Worm (Caenorhabditis elegans) whole organism, early embryonic: ENCODE data around the gene nhr-186.

Source experiments
- B0310.2 ChIP-seq: sonication (generic microtip); optimal IDR thresholded peaks from 2 replicates; lab custom pipeline; 2016; ENCODE audit warnings: mild to moderate bottlenecking, missing genetic modification characterization, missing compliant biosample characterization
- F13C5.2 ChIP-seq: sonication (generic microtip); optimal IDR thresholded peaks from 2 replicates; lab custom pipeline; 2017; ENCODE audit warnings: mild to moderate bottlenecking, missing genetic modification characterization, inconsistent platforms, missing compliant biosample characterization
- aly-1 ChIP-seq: sonication (generic microtip); optimal IDR thresholded peaks from 2 replicates; lab custom pipeline; 2016; ENCODE audit warnings: missing genetic modification characterization, missing compliant biosample characterization
- ama-1 ChIP-seq: fragments of 150-350 bp; optimal IDR thresholded peaks from 2 replicates; lab custom pipeline; 2014
- ceh-13 ChIP-seq: fragments of 200-800 bp; sonication (Bioruptor generic); optimal IDR thresholded peaks from 2 replicates; lab custom pipeline; 2018; ENCODE audit warnings: mild to moderate bottlenecking, missing genetic modification characterization, missing compliant biosample characterization
- ceh-36 ChIP-seq: sonication (generic microtip); optimal IDR thresholded peaks from 2 replicates; lab custom pipeline; 2016; ENCODE audit warnings: missing genetic modification characterization, inconsistent platforms, missing compliant biosample characterization
- ets-7 ChIP-seq: sonication (generic microtip); optimal IDR thresholded peaks from 2 replicates; lab custom pipeline; 2016; ENCODE audit warnings: missing genotype, missing genetic modification characterization, missing compliant biosample characterization
- flt-1 ChIP-seq: fragments of 200-800 bp; sonication (Bioruptor generic); IDR thresholded peaks from 2 replicates; pipeline ENCODE4 v1.3.6; 2022; ENCODE audit warnings: missing genetic modification characterization, missing compliant biosample characterization
- hmbx-1 ChIP-seq: sonication (generic microtip); optimal IDR thresholded peaks from 2 replicates; lab custom pipeline; 2016; ENCODE audit warnings: mild to moderate bottlenecking, missing genetic modification characterization, missing compliant biosample characterization
- hmg-4 ChIP-seq: fragments of 200-800 bp; sonication (Bioruptor generic); optimal IDR thresholded peaks from 2 replicates; lab custom pipeline; 2018; ENCODE audit warnings: mild to moderate bottlenecking, missing genetic modification characterization, missing compliant biosample characterization
- hnd-1 ChIP-seq: sonication (generic microtip); optimal IDR thresholded peaks from 2 replicates; lab custom pipeline; 2016; ENCODE audit warnings: missing genetic modification characterization, missing compliant biosample characterization
- pes-1 ChIP-seq: fragments of 200-800 bp; sonication (Bioruptor generic); IDR thresholded peaks from 2 replicates; pipeline ENCODE4 v1.3.6; 2022; ENCODE audit warnings: missing genetic modification reagents, missing genetic modification characterization, missing compliant biosample characterization
- scrt-1 ChIP-seq: fragments of 200-800 bp; sonication (Bioruptor generic); IDR thresholded peaks from 2 replicates; pipeline ENCODE4 v1.3.6; 2022; ENCODE audit warnings: missing genetic modification characterization, missing compliant biosample characterization
- sea-1 ChIP-seq: fragments of 200-800 bp; sonication (Bioruptor generic); conservative IDR thresholded peaks from 2 replicates; pipeline ENCODE4 v1.3.6; 2022; ENCODE audit warnings: missing genetic modification characterization, missing compliant biosample characterization
- tbx-11 ChIP-seq: fragments of 200-800 bp; sonication (Bioruptor generic); IDR thresholded peaks from 2 replicates; pipeline ENCODE4 v1.3.6; 2022; ENCODE audit warnings: missing genetic modification characterization, missing compliant biosample characterization
- tbx-37 ChIP-seq: fragments of 200-800 bp; sonication (Bioruptor generic); conservative IDR thresholded peaks from 2 replicates; pipeline ENCODE4 v1.3.6; 2022; ENCODE audit warnings: missing genetic modification reagents, missing genetic modification characterization, missing compliant biosample characterization
- tra-4 ChIP-seq: sonication (generic microtip); optimal IDR thresholded peaks from 2 replicates; lab custom pipeline; 2017; ENCODE audit warnings: missing genetic modification characterization, missing compliant biosample characterization

nhr-186 gene

DNA sequence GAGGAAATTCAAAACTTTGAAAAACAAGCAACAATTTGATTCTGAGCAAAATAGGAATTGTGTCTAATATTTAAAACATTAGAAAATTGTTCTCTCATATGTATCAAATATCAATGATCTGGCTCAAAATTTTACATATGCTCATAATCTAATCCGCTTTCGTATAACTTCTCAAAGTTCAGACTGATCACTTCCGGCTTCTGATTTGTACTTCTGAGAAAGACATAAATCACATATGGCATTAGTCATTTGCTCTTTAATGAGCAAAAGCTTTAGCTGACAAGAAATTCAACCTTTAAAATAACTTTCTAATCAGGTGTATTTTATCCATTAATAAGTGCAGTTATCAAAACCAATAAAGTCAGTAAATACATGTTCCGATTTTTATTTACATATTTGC is 1.2 kb upstream of the nhr-186 start:
- TF ChIP-seq hmbx-1 (tag; lab: Kevin White, UChicago), result no peak
- no peak for TF ChIP-seq B0310.2 (tag; lab: Kevin White, UChicago)
- TF ChIP-seq hnd-1 (tag; lab: Kevin White, UChicago), result no peak
- no peak for TF ChIP-seq ceh-13
- TF ChIP-seq sea-1, result no peak
- TF ChIP-seq hmg-4, result no peak
- no peak for TF ChIP-seq ama-1 (lab: Kevin White, UChicago)
- TF ChIP-seq scrt-1 (GFP tag; lab: Robert Waterston, UW), result no peak
- TF ChIP-seq ceh-36 (tag; lab: Kevin White, UChicago), result no peak
- no peak for TF ChIP-seq tbx-37
- no peak for TF ChIP-seq tra-4 (tag; lab: Kevin White, UChicago)
- no peak for TF ChIP-seq aly-1 (tag; lab: Kevin White, UChicago)
- no peak for TF ChIP-seq pes-1
- TF ChIP-seq tbx-11 (GFP tag; lab: Robert Waterston, UW), result no peak
- TF ChIP-seq ets-7 (tag; lab: Kevin White, UChicago), result no peak
- no peak for TF ChIP-seq flt-1 (GFP tag; lab: Robert Waterston, UW)

DNA sequence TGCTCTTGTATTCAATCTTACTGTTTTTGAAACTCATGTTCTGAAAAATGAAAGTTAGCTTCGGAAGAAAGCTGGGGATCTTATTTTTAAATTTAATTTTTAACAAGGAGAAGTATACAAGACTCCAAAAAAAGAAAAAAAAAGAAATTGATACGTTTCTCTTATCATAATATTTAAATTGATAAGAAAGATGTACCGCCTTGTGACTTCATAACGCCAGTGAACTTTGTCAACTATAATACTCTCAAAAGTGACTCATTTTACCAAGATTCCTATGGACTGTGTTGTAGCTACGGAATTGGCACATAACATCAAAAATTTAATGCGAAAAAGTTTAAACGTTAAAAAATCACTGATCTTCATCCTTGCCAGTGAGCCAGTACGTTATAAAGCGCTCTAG is 3.0 kb downstream of the nhr-186 start:
- TF ChIP-seq flt-1 (GFP tag; lab: Robert Waterston, UW) (no peak), sea-1 (no peak)

DNA sequence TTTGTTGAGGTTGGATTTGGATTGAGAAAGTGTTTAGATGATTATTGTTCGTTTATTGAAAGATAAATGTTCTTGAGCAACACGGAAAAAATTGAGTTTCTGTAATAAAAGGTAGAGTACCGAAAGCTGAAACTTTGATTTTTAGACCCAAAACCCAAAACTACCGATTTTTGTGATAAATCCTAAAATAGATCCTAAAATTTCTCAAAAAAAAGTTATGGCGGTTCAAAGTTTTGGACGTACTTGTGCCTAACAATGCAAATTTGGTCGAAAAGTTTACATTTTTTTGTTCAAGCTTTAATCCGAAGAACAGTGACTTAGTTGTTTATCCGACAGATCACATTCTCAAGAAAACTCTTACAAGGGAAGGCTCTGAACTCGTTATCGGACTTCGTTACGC is 7.5 kb downstream of the nhr-186 start, which contains the start of gene nhr-185:
TSS of gene nhr-185 (minus strand) at position 101 of the 400 bp plus-strand sequence.
- TF ChIP-seq hmg-4 (no peak), pes-1 (no peak), ama-1 (lab: Kevin White, UChicago) (no peak), scrt-1 (GFP tag; lab: Robert Waterston, UW) (no peak), tbx-11 (GFP tag; lab: Robert Waterston, UW) (no peak), flt-1 (GFP tag; lab: Robert Waterston, UW) (no peak), hmbx-1 (tag; lab: Kevin White, UChicago) (no peak), ets-7 (tag; lab: Kevin White, UChicago) (no peak), aly-1 (tag; lab: Kevin White, UChicago) (no peak)

DNA sequence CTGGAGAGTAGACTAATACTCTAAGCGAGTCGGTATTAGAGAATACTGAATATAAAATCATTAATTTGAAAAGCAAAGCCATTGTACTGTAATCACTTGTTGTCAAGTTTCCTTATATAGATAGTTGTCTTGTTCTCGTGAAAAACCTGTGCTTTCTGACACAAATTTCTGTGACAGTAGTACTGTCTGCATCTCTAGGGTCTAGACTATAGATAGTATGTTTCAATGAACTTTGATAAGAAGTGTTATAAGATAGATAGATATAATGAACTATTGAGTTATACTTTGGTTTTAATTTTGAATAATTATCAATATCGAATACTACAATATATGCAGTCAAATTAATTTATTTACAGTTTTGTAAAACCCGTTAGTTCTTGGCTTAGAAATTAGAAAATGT is 10.8 kb downstream of the nhr-186 start, which contains the start of gene ugt-32:
TSS of gene ugt-32 (minus strand) at position 82 of the 400 bp plus-strand sequence.
- no peak for TF ChIP-seq aly-1 (tag; lab: Kevin White, UChicago)
- no peak for TF ChIP-seq hmg-4
- TF ChIP-seq tbx-11 (GFP tag; lab: Robert Waterston, UW), result no peak
- TF ChIP-seq hnd-1 (tag; lab: Kevin White, UChicago), result no peak
- no peak for TF ChIP-seq tbx-37
- no peak for TF ChIP-seq B0310.2 (tag; lab: Kevin White, UChicago)
- no peak for TF ChIP-seq pes-1
- TF ChIP-seq sea-1, result no peak
- no peak for TF ChIP-seq ets-7 (tag; lab: Kevin White, UChicago)
- TF ChIP-seq tra-4 (tag; lab: Kevin White, UChicago), result no peak
- no peak for TF ChIP-seq hmbx-1 (tag; lab: Kevin White, UChicago)
- no peak for TF ChIP-seq flt-1 (GFP tag; lab: Robert Waterston, UW)
- no peak for TF ChIP-seq ama-1 (lab: Kevin White, UChicago)
- no peak for TF ChIP-seq F13C5.2 (tag; lab: Kevin White, UChicago)
- TF ChIP-seq scrt-1 (GFP tag; lab: Robert Waterston, UW), result no peak
- TF ChIP-seq ceh-13, result no peak
- TF ChIP-seq ceh-36 (tag; lab: Kevin White, UChicago), result no peak

DNA sequence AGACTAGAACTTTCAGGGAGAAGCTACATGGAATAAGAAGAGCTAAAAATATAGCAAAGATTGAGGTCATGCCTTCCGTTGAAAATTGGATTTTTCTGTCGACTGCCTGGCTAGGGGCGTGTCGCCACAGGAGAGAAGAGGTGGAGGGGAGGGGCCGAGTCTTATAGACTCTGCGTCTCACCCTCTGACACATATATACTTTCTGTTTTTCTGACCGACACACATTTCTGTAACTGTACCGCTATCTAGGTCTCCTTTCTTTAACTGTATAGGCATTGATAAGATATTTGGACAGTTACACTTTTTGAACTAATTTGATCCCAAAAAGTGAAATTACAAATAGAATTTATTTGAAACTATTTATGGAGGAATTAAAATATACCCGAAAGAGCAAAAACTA is 13.3 kb downstream of the nhr-186 start:
- TF ChIP-seq ets-7 (tag; lab: Kevin White, UChicago) (no peak), hmbx-1 (tag; lab: Kevin White, UChicago) (no peak), tbx-37 (no peak), aly-1 (tag; lab: Kevin White, UChicago) (no peak), F13C5.2 (tag; lab: Kevin White, UChicago) (no peak), scrt-1 (GFP tag; lab: Robert Waterston, UW) (no peak), sea-1 (no peak), tbx-11 (GFP tag; lab: Robert Waterston, UW) (no peak), B0310.2 (tag; lab: Kevin White, UChicago) (no peak), pes-1 (no peak), flt-1 (GFP tag; lab: Robert Waterston, UW) (no peak), hmg-4 (no peak), ceh-13 (no peak), hnd-1 (tag; lab: Kevin White, UChicago) (no peak), ceh-36 (tag; lab: Kevin White, UChicago) (no peak), ama-1 (lab: Kevin White, UChicago) (no peak), tra-4 (tag; lab: Kevin White, UChicago) (no peak)

DNA sequence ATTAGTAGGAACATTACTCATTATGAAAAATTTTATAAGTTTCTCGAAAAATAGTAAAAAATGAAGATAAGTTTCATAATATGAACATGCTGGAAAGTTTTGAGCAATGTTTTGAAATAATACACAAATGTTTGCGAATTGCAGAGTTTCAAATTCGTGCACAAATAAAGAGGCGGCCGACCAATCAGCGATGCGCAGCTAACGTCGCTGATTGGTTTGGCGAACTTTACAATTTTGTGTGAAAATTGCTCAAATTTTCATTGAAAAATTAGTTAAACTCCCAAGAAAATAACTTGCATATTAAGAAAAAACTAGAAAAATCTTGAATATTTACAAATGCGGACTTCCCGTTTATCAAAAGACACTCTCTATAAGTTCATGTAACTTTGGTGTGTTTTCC is 22.1 kb downstream of the nhr-186 start:
- TF ChIP-seq hmg-4, result no peak
- TF ChIP-seq scrt-1 (GFP tag; lab: Robert Waterston, UW), result no peak
- TF ChIP-seq aly-1 (tag; lab: Kevin White, UChicago), result no peak
- no peak for TF ChIP-seq ceh-36 (tag; lab: Kevin White, UChicago)
- TF ChIP-seq hmbx-1 (tag; lab: Kevin White, UChicago), result no peak
- no peak for TF ChIP-seq tra-4 (tag; lab: Kevin White, UChicago)
- no peak for TF ChIP-seq hnd-1 (tag; lab: Kevin White, UChicago)
- TF ChIP-seq flt-1 (GFP tag; lab: Robert Waterston, UW), result no peak
- no peak for TF ChIP-seq tbx-11 (GFP tag; lab: Robert Waterston, UW)
- no peak for TF ChIP-seq ets-7 (tag; lab: Kevin White, UChicago)

DNA sequence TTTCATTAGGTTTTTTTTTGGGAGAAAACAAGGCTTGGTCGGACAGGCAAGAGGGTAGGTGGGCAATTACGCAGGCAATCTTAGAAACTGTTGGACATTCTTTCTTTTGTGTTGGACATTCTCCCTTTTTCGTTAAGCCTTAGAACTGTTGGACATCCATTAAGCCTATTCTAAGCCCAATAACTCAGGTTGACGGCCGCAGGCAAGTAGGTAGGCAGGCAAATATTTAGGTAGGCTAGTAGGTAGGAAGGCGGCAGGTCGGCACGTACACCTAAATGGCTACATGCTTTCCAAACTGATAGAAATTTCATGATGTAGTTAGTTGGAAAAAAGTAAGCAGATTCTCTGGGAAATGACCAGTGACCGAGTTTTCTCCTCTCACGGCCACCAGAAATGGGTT is 22.6 kb downstream of the nhr-186 start:
- TF ChIP-seq ceh-36 (tag; lab: Kevin White, UChicago) (no peak), tbx-11 (GFP tag; lab: Robert Waterston, UW) (no peak), ceh-13 (no peak), tra-4 (tag; lab: Kevin White, UChicago) (no peak), tbx-37 (no peak), pes-1 (no peak), aly-1 (tag; lab: Kevin White, UChicago) (no peak), flt-1 (GFP tag; lab: Robert Waterston, UW) (no peak), scrt-1 (GFP tag; lab: Robert Waterston, UW) (no peak), ets-7 (tag; lab: Kevin White, UChicago) (no peak), hmbx-1 (tag; lab: Kevin White, UChicago) (no peak), B0310.2 (tag; lab: Kevin White, UChicago) (no peak), sea-1 (no peak), hmg-4 (no peak), F13C5.2 (tag; lab: Kevin White, UChicago) (no peak), hnd-1 (tag; lab: Kevin White, UChicago) (no peak), ama-1 (lab: Kevin White, UChicago) (no peak)
